Worm (Caenorhabditis elegans) whole organism, L4 larva: ENCODE measurements around the gene mep-1.
A peak's percentile ranks its signal among the peaks of the same experiment; 100 is the strongest.

Experiments
- D1046.2 ChIP-seq: fragments of 200-800 bp; sonication (Bioruptor generic); IDR thresholded peaks from 2 replicates; pipeline ENCODE4 v1.3.6; 2022; ENCODE audit warnings: missing genetic modification characterization, missing compliant biosample characterization
- F26F4.8 ChIP-seq: fragments of 200-800 bp; sonication (Bioruptor generic); conservative IDR thresholded peaks from 2 replicates; pipeline ENCODE4 v1.3.6; 2022; ENCODE audit warnings: missing genetic modification characterization, missing compliant biosample characterization
- F37D6.2 ChIP-seq: sonication (generic microtip); optimal IDR thresholded peaks from 2 replicates; lab custom pipeline; 2016; ENCODE audit warnings: mild to moderate bottlenecking, missing genetic modification characterization, missing compliant biosample characterization
- aha-1 ChIP-seq: fragments of 150-350 bp; peaks from one replicate; lab custom pipeline; 2014; ENCODE audit warnings: missing biosample characterization, missing genetic modification characterization
- aly-2 ChIP-seq: sonication (generic microtip); optimal IDR thresholded peaks from 2 replicates; lab custom pipeline; 2018; ENCODE audit warnings: missing biosample characterization, missing genetic modification characterization
- arid-1 ChIP-seq: fragments of 200-800 bp; sonication (Bioruptor generic); conservative IDR thresholded peaks from 2 replicates; pipeline ENCODE4 v1.3.6; 2022; ENCODE audit warnings: missing genetic modification reagents, missing genetic modification characterization, missing compliant biosample characterization
- ceh-44 ChIP-seq: fragments of 200-800 bp; sonication (Bioruptor generic); IDR thresholded peaks from 2 replicates; pipeline ENCODE4 v1.3.6; 2022; ENCODE audit warnings: missing genetic modification reagents, missing genetic modification characterization, missing compliant biosample characterization
- ceh-62 ChIP-seq: sonication (generic microtip); optimal IDR thresholded peaks from 2 replicates; lab custom pipeline; 2017; ENCODE audit warnings: missing biosample characterization, missing genetic modification characterization
- ceh-82 ChIP-seq: sonication (generic microtip); optimal IDR thresholded peaks from 2 replicates; lab custom pipeline; 2017; ENCODE audit warnings: missing biosample characterization, missing genetic modification characterization
- cey-2 ChIP-seq: sonication (generic microtip); optimal IDR thresholded peaks from 3 replicates; lab custom pipeline; 2017; ENCODE audit warnings: missing genetic modification characterization, mild to moderate bottlenecking, missing compliant biosample characterization, antibody characterized with exemption, borderline replicate concordance; ENCODE audit not compliant: insufficient read depth
- ctbp-1 ChIP-seq: fragments of 200-800 bp; sonication (Bioruptor generic); IDR thresholded peaks from 2 replicates; pipeline ENCODE4 v1.3.6; 2022; ENCODE audit warnings: missing genetic modification reagents, missing genetic modification characterization, missing compliant biosample characterization
- daf-16 ChIP-seq, 3 experiments: sonication (generic microtip); optimal IDR thresholded peaks; 2 replicates each; lab custom pipeline; 2016 to 2017; ENCODE audit warnings: missing genetic modification characterization in 3 of 3, missing genetic modification reagents in 3 of 3, mild to moderate bottlenecking in 2 of 3, missing compliant biosample characterization in 2 of 3, missing biosample characterization in 1 of 3, moderate library complexity in 1 of 3
- daf-8 ChIP-seq: fragments of 200-800 bp; sonication (Bioruptor generic); IDR thresholded peaks from 2 replicates; pipeline ENCODE4 v1.3.6; 2022; ENCODE audit warnings: missing genetic modification characterization, missing compliant biosample characterization
- dmd-9 ChIP-seq: fragments of 200-800 bp; sonication (Bioruptor generic); IDR thresholded peaks from 2 replicates; pipeline ENCODE4 v1.3.6; 2022; ENCODE audit warnings: missing genetic modification reagents, missing genetic modification characterization, missing compliant biosample characterization
- dpl-1 ChIP-seq: fragments of 150-350 bp; optimal IDR thresholded peaks from 2 replicates; lab custom pipeline; 2014; ENCODE audit warnings: missing biosample characterization, missing genetic modification reagents, missing genetic modification characterization
- dve-1 ChIP-seq: sonication (generic microtip); optimal IDR thresholded peaks from 2 replicates; lab custom pipeline; 2017; ENCODE audit warnings: antibody characterized with exemption, mild to moderate bottlenecking, missing genetic modification characterization, missing compliant biosample characterization; ENCODE audit not compliant: insufficient read depth
- fos-1 ChIP-seq: fragments of 150-350 bp; optimal IDR thresholded peaks from 2 replicates; lab custom pipeline; 2014; ENCODE audit warnings: missing biosample characterization, missing genetic modification characterization
- hif-1 ChIP-seq, 2 experiments: sonication (generic microtip); optimal IDR thresholded peaks; 2 replicates each; lab custom pipeline; 2016 to 2017; ENCODE audit warnings: missing compliant biosample characterization in 2 of 2, missing genetic modification characterization in 2 of 2, missing genetic modification reagents in 2 of 2, missing genotype in 2 of 2, mild to moderate bottlenecking in 1 of 2
- hlh-11 ChIP-seq: fragments of 200-800 bp; sonication (Bioruptor generic); optimal IDR thresholded peaks from 2 replicates; lab custom pipeline; 2018; ENCODE audit warnings: mild to moderate bottlenecking, missing genetic modification characterization, missing compliant biosample characterization
- hlh-30 ChIP-seq: sonication (generic microtip); optimal IDR thresholded peaks from 2 replicates; lab custom pipeline; 2017; ENCODE audit warnings: antibody characterized with exemption, mild to moderate bottlenecking, missing genetic modification characterization, missing compliant biosample characterization; ENCODE audit not compliant: insufficient read depth
- hmg-1.1 ChIP-seq: fragments of 200-800 bp; sonication (Bioruptor generic); IDR thresholded peaks from 2 replicates; pipeline ENCODE4 v1.3.6; 2022; ENCODE audit warnings: missing genetic modification reagents, missing genetic modification characterization, missing compliant biosample characterization
- lin-1 ChIP-seq: fragments of 200-800 bp; sonication (Bioruptor generic); IDR thresholded peaks from 2 replicates; pipeline ENCODE4 v1.3.6; 2022; ENCODE audit warnings: missing genetic modification reagents, missing genetic modification characterization, missing compliant biosample characterization
- lin-13 ChIP-seq: fragments of 150-350 bp; optimal IDR thresholded peaks from 2 replicates; lab custom pipeline; 2014; ENCODE audit warnings: missing biosample characterization, missing genetic modification reagents, missing genetic modification characterization
- lsy-2 ChIP-seq, 2 experiments: fragments of 150-350 bp in 1 of 2; sonication (generic microtip) in 1 of 2; optimal IDR thresholded peaks; 2 replicates each; lab custom pipeline; 2014 to 2017; ENCODE audit warnings: missing biosample characterization in 2 of 2, missing genetic modification characterization in 2 of 2
- madf-5 ChIP-seq, 2 experiments: fragments of 200-800 bp; sonication (Bioruptor generic); IDR thresholded peaks; 2 replicates each; pipeline ENCODE4 v1.3.6; 2022; ENCODE audit warnings: missing compliant biosample characterization in 2 of 2, missing genetic modification characterization in 2 of 2
- mdl-1 ChIP-seq, 2 experiments: fragments of 150-350 bp in 1 of 2; sonication (generic microtip) in 1 of 2; optimal IDR thresholded peaks; 2 replicates each; lab custom pipeline; 2014 to 2017; ENCODE audit warnings: missing biosample characterization in 2 of 2, missing genetic modification characterization in 2 of 2
- mxl-2 ChIP-seq: fragments of 200-800 bp; sonication (Bioruptor generic); conservative IDR thresholded peaks from 2 replicates; pipeline ENCODE4 v1.3.6; 2022; ENCODE audit warnings: missing genetic modification reagents, missing genetic modification characterization, missing compliant biosample characterization
- mxl-3 ChIP-seq: fragments of 200-800 bp; sonication (Bioruptor generic); optimal IDR thresholded peaks from 2 replicates; lab custom pipeline; 2018; ENCODE audit warnings: mild to moderate bottlenecking, missing genetic modification characterization, missing compliant biosample characterization
- nhr-11 ChIP-seq: fragments of 150-350 bp; optimal IDR thresholded peaks from 2 replicates; lab custom pipeline; 2014; ENCODE audit warnings: missing biosample characterization, missing genetic modification characterization
- nhr-25 ChIP-seq: sonication (generic microtip); optimal IDR thresholded peaks from 2 replicates; lab custom pipeline; 2017; ENCODE audit warnings: missing genetic modification characterization, mild to moderate bottlenecking, missing compliant biosample characterization, antibody characterized with exemption, moderate library complexity, borderline replicate concordance; ENCODE audit not compliant: insufficient read depth
- nhr-28 ChIP-seq: fragments of 150-350 bp; optimal IDR thresholded peaks from 2 replicates; lab custom pipeline; 2014; ENCODE audit warnings: missing biosample characterization, missing genetic modification characterization
- nhr-77 ChIP-seq: fragments of 150-350 bp; optimal IDR thresholded peaks from 2 replicates; lab custom pipeline; 2014; ENCODE audit warnings: missing biosample characterization, missing genetic modification characterization
- pha-4 ChIP-seq, 2 experiments: fragments of 150-350 bp in 1 of 2; fragments of 200-800 bp in 1 of 2; sonication (Bioruptor generic) in 1 of 2; IDR thresholded peaks in 1 of 2; optimal IDR thresholded peaks in 1 of 2; 2 replicates each; pipeline versions ENCODE4 v1.3.6 to Lab custom; 2014 to 2022; ENCODE audit warnings: missing genetic modification characterization in 2 of 2, missing genetic modification reagents in 2 of 2, missing biosample characterization in 1 of 2, missing compliant biosample characterization in 1 of 2
- pqm-1 ChIP-seq: sonication (generic microtip); optimal IDR thresholded peaks from 2 replicates; lab custom pipeline; 2017; ENCODE audit warnings: missing biosample characterization, missing genetic modification characterization
- sdz-12 ChIP-seq: fragments of 200-800 bp; sonication (Bioruptor generic); optimal IDR thresholded peaks from 2 replicates; lab custom pipeline; 2018; ENCODE audit warnings: mild to moderate bottlenecking, missing genetic modification characterization, missing compliant biosample characterization
- snpc-1.2 ChIP-seq: fragments of 200-800 bp; sonication (Bioruptor generic); IDR thresholded peaks from 2 replicates; pipeline ENCODE4 v1.3.6; 2022; ENCODE audit warnings: missing genetic modification reagents, missing genetic modification characterization, missing compliant biosample characterization
- spr-1 ChIP-seq: sonication (generic microtip); optimal IDR thresholded peaks from 2 replicates; lab custom pipeline; 2016; ENCODE audit warnings: mild to moderate bottlenecking, missing genetic modification characterization, missing compliant biosample characterization
- spr-3 ChIP-seq: fragments of 200-800 bp; sonication (Bioruptor generic); optimal IDR thresholded peaks from 2 replicates; lab custom pipeline; 2018; ENCODE audit warnings: mild to moderate bottlenecking, missing genetic modification characterization, missing compliant biosample characterization
- tra-1 ChIP-seq: fragments of 200-800 bp; sonication (Bioruptor generic); IDR thresholded peaks from 2 replicates; pipeline ENCODE4 v1.3.6; 2022; ENCODE audit warnings: missing genetic modification reagents, missing genetic modification characterization, missing compliant biosample characterization
- unc-130 ChIP-seq: sonication (generic microtip); optimal IDR thresholded peaks from 2 replicates; lab custom pipeline; 2016; ENCODE audit warnings: missing genetic modification reagents, missing genetic modification characterization, missing compliant biosample characterization
- unc-62 ChIP-seq, 3 experiments: fragments of 150-350 bp in 1 of 3; sonication (generic microtip); optimal IDR thresholded peaks in 2 of 3; peaks in 1 of 3; 1 replicate in 1 of 3; 2 replicates in 2 of 3; lab custom pipeline; 2014 to 2017; ENCODE audit warnings: missing biosample characterization in 3 of 3, missing genetic modification characterization in 3 of 3, missing genetic modification reagents in 3 of 3, missing genotype in 1 of 3
- zag-1 ChIP-seq: fragments of 150-350 bp; optimal IDR thresholded peaks from 2 replicates; lab custom pipeline; 2014; ENCODE audit warnings: missing biosample characterization, missing genetic modification characterization
- zfp-2 ChIP-seq: sonication (generic microtip); optimal IDR thresholded peaks from 2 replicates; lab custom pipeline; 2016; ENCODE audit warnings: mild to moderate bottlenecking, missing genetic modification characterization, missing compliant biosample characterization
- zfp-3 ChIP-seq: fragments of 200-800 bp; sonication (Bioruptor generic); conservative IDR thresholded peaks from 2 replicates; pipeline ENCODE4 v1.3.6; 2022; ENCODE audit warnings: missing genetic modification reagents, missing genetic modification characterization, missing compliant biosample characterization
- zip-11 ChIP-seq: fragments of 200-800 bp; sonication (Bioruptor generic); IDR thresholded peaks from 2 replicates; pipeline ENCODE4 v1.3.6; 2022; ENCODE audit warnings: missing genetic modification characterization, missing compliant biosample characterization

The mep-1 gene

ce11 chrIV:11489610-11490339 is 34.7 kb upstream of the mep-1 start (continued):
- TF ChIP-seq daf-8 (GFP tag; lab: Robert Waterston, UW), result no peak
- TF ChIP-seq dpl-1 (GFP tag; lab: Kevin White, UChicago), result peak; percentile 16
- TF ChIP-seq ceh-82 (tag; lab: Kevin White, UChicago), result no peak
- peak in 1 of 2 experiments; percentile 46 for TF ChIP-seq daf-16 (GFP tag; optimal IDR thresholded peaks at IDR 0.05; lab: Kevin White, UChicago)
- TF ChIP-seq daf-16 (tag; optimal IDR thresholded peaks at IDR 0.05; lab: Kevin White, UChicago), result no peak
- 0 out of 2 replicates have a peak, but pooled peaks have one; percentile 24 for TF ChIP-seq lin-1 (GFP tag; lab: Robert Waterston, UW)
- no peak for TF ChIP-seq ceh-44
- TF ChIP-seq hmg-1.1 (GFP tag; lab: Robert Waterston, UW), result 0 out of 2 replicates have a peak, but pooled peaks have one; percentile 18
- TF ChIP-seq ctbp-1 (GFP tag; lab: Robert Waterston, UW), result no peak
- peak; percentile 88 for TF ChIP-seq aha-1
- peak; percentile 52 for TF ChIP-seq mxl-3 (GFP tag; lab: Kevin White, UChicago)
- TF ChIP-seq unc-130 (GFP tag; lab: Kevin White, UChicago), result no peak
- TF ChIP-seq aly-2, result no peak
- peak; percentile 41 for TF ChIP-seq nhr-28 (tag; lab: Kevin White, UChicago)
- TF ChIP-seq dve-1 (tag; lab: Kevin White, UChicago), result peak; percentile 33
- peak in 1 of 2 experiments; percentile 95 for TF ChIP-seq unc-62 (GFP tag; optimal IDR thresholded peaks at IDR 0.05 in 1 of 2; lab: Kevin White, UChicago)
- no peak for TF ChIP-seq unc-62 (tag; optimal IDR thresholded peaks at IDR 0.05; lab: Kevin White, UChicago)
- no peak for TF ChIP-seq arid-1 (GFP tag; lab: Robert Waterston, UW)
- peak; percentile 1 to 64 for TF ChIP-seq mdl-1 (tag; optimal IDR thresholded peaks at IDR 0.05; lab: Kevin White, UChicago)
- TF ChIP-seq nhr-25 (tag; lab: Kevin White, UChicago), result peak; percentile 66
- no peak for TF ChIP-seq F37D6.2 (tag; lab: Kevin White, UChicago)
- TF ChIP-seq, all 104 proteins: peak for 18

DNA sequence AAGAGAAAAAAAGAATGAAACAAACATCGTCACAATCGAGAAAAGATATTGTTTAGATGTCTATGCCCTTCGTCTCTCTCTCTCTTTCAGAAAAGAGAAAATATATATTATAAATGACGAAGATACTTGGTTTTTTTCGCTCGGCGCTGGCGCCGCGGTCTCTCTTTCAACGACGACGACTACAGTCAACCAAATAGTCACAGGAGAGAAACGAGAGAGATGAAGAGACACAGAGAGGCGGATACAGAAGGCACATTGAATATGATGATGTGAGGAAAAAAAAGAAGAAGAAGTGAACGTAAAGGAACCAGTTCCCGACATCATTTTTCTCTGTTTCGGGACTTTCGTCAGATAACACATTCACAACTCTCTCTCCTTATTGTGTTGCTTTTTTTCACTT is 33.0 kb upstream of the mep-1 start:
- peak; percentile 56 for TF ChIP-seq spr-1 (tag; lab: Kevin White, UChicago)
- no peak for TF ChIP-seq aha-1
- TF ChIP-seq pha-4 (GFP tag; IDR thresholded peaks at IDR 0.05; lab: Robert Waterston, UW), result no peak
- no peak for TF ChIP-seq pha-4 (tag; optimal IDR thresholded peaks at IDR 0.05; lab: Kevin White, UChicago)
- peak; percentile 82 for TF ChIP-seq hlh-11 (tag; lab: Kevin White, UChicago)
- TF ChIP-seq madf-5 (GFP tag; IDR thresholded peaks at IDR 0.05; lab: Robert Waterston, UW), result no peak
- peak; percentile 60 for TF ChIP-seq cey-2
- TF ChIP-seq unc-130 (GFP tag; lab: Kevin White, UChicago), result no peak
- no peak for TF ChIP-seq mxl-2 (GFP tag; lab: Robert Waterston, UW)
- TF ChIP-seq dpl-1 (GFP tag; lab: Kevin White, UChicago), result no peak
- no peak for TF ChIP-seq zag-1 (tag; lab: Kevin White, UChicago)
- no peak for TF ChIP-seq sdz-12 (GFP tag; lab: Kevin White, UChicago)
- no peak for TF ChIP-seq ceh-62 (tag; lab: Kevin White, UChicago)
- no peak for TF ChIP-seq hif-1 (tag; optimal IDR thresholded peaks at IDR 0.05; lab: Kevin White, UChicago)
- no peak for TF ChIP-seq nhr-11 (tag; lab: Kevin White, UChicago)
- no peak for TF ChIP-seq zfp-3 (GFP tag; lab: Robert Waterston, UW)
- TF ChIP-seq nhr-77 (tag; lab: Kevin White, UChicago), result no peak
- no peak for TF ChIP-seq tra-1
- no peak for TF ChIP-seq daf-16 (GFP tag; optimal IDR thresholded peaks at IDR 0.05; lab: Kevin White, UChicago)
- TF ChIP-seq daf-16 (tag; optimal IDR thresholded peaks at IDR 0.05; lab: Kevin White, UChicago), result no peak
- no peak for TF ChIP-seq zip-11 (GFP tag; lab: Robert Waterston, UW)
- TF ChIP-seq spr-3, result no peak
- no peak for TF ChIP-seq pqm-1 (tag; lab: Kevin White, UChicago)
- TF ChIP-seq ceh-82 (tag; lab: Kevin White, UChicago), result no peak
- no peak for TF ChIP-seq dmd-9 (GFP tag; lab: Robert Waterston, UW)
- no peak for TF ChIP-seq F26F4.8 (GFP tag; lab: Robert Waterston, UW)
- TF ChIP-seq snpc-1.2 (GFP tag; lab: Robert Waterston, UW), result no peak
- no peak for TF ChIP-seq D1046.2 (GFP tag; lab: Robert Waterston, UW)
- TF ChIP-seq lsy-2 (tag; optimal IDR thresholded peaks at IDR 0.05; lab: Kevin White, UChicago), result peak in 1 of 2 experiments; percentile 46
- TF ChIP-seq zfp-2, result no peak
- TF ChIP-seq lin-13, result no peak
- no peak for TF ChIP-seq fos-1 (tag; lab: Kevin White, UChicago)
- no peak for TF ChIP-seq daf-8 (GFP tag; lab: Robert Waterston, UW)
- TF ChIP-seq hlh-30, result peak; percentile 45
